In the genomic region with DNA sequence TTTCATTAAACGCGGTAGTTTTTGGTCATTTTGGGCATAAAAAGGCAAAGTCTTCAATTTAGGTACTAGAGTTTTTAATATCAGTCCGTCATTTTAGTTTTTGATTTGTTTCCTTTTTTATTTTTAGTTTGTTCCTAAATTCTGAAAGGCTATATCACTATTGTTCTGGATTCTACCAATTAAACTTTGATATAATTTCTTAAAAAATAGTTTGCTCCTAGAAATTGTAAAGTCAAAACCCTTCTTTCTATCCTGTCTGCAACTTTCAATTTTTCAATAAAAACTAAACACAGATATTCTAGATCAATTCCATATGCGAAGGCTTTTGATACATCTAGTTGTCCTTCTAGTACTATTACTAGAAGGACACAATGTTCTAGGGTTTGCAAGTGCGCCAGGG, we compare ENCODE assay signal across 2 worm cellular contexts.
TF ChIP-seq lines count a peak whose summit lies in the region.

Gene K08E7.5, plus strand, starts transcription at position 301 of the 400 bp plus-strand sequence.

TF ChIP-seq in whole organism, L1 larva, 84 proteins besides CTCF, POLR2A, EP300 and RAD21:
- TF ChIP-seq ets-5 (GFP tag; IDR thresholded peaks at IDR 0.05; lab: Robert Waterston, UW), result no peak
- peak; percentile 23 for TF ChIP-seq nhr-85 (tag; lab: Kevin White, UChicago)
- TF ChIP-seq jun-1 (tag; optimal IDR thresholded peaks at IDR 0.05; lab: Kevin White, UChicago), result no peak
- no peak for TF ChIP-seq hlh-17 (GFP tag; optimal IDR thresholded peaks at IDR 0.05; lab: Kevin White, UChicago; ENCODE audit: borderline replicate concordance)

TF ChIP-seq in whole organism, L4 larva, 104 proteins besides CTCF, POLR2A, EP300 and RAD21:
- TF ChIP-seq zip-2 (tag; optimal IDR thresholded peaks at IDR 0.05; lab: Kevin White, UChicago) (no peak), aha-1 (tag; lab: Kevin White, UChicago) (peak; percentile 88)

Comparison
In these comparisons a context has a peak if more than half of its experiments do, and no peak if none do; other contexts are left out.
1. Of the 29 proteins assayed by ChIP-seq in both whole organism, L4 larva and whole organism, L1 larva: peak only in whole organism, L4 larva: aha-1; only in whole organism, L1 larva: none; in both: none; in neither: 28.